Worm (Caenorhabditis elegans) whole organism, L4/young adult: ENCODE results near the gene D2096.9.

Experiments
- dao-5 ChIP-seq: sonication (generic microtip); optimal IDR thresholded peaks from 2 replicates; lab custom pipeline; 2016; ENCODE audit warnings: missing genotype, missing genetic modification characterization, moderate library complexity, missing compliant biosample characterization
- him-1 ChIP-seq: sonication (generic microtip); optimal IDR thresholded peaks from 2 replicates; lab custom pipeline; 2016; ENCODE audit warnings: missing genotype, missing genetic modification reagents, missing genetic modification characterization, missing compliant biosample characterization

ce11 chrIV:8378280-8378679 is 4.3 kb downstream of the D2096.9 start:
- TF ChIP-seq dao-5 (tag; lab: Kevin White, UChicago), result no peak
- no peak for TF ChIP-seq him-1 (tag; lab: Kevin White, UChicago)
